Worm (Caenorhabditis elegans) whole organism, L2 larva: ENCODE measurements around the gene C25E10.4.

Source experiments
- C34F6.9 ChIP-seq: fragments of 150-350 bp; optimal IDR thresholded peaks from 2 replicates; lab custom pipeline; 2014; ENCODE audit warnings: missing biosample characterization, missing genetic modification characterization
- F13H6.1 ChIP-seq: sonication (generic microtip); optimal IDR thresholded peaks from 2 replicates; lab custom pipeline; 2016; ENCODE audit warnings: missing genetic modification characterization, missing compliant biosample characterization
- R02D3.7 ChIP-seq: fragments of 150-350 bp; optimal IDR thresholded peaks from 2 replicates; lab custom pipeline; 2014; ENCODE audit warnings: missing biosample characterization, missing genetic modification characterization
- Y55F3AM.14 ChIP-seq: fragments of 200-800 bp; sonication (Bioruptor generic); optimal IDR thresholded peaks from 2 replicates; lab custom pipeline; 2018; ENCODE audit warnings: mild to moderate bottlenecking, missing genetic modification characterization, missing compliant biosample characterization
- ZK546.5 ChIP-seq: sonication (generic microtip); optimal IDR thresholded peaks from 2 replicates; lab custom pipeline; 2017; ENCODE audit warnings: missing biosample characterization, missing genetic modification characterization
- alr-1 ChIP-seq: fragments of 150-350 bp; optimal IDR thresholded peaks from 2 replicates; lab custom pipeline; 2014; ENCODE audit warnings: missing biosample characterization, missing genetic modification characterization
- aly-2 ChIP-seq: fragments of 150-350 bp; optimal IDR thresholded peaks from 2 replicates; lab custom pipeline; 2014; ENCODE audit warnings: missing biosample characterization, missing genetic modification characterization
- ama-1 ChIP-seq: fragments of 150-350 bp; optimal IDR thresholded peaks from 2 replicates; lab custom pipeline; 2018; ENCODE audit warnings: inconsistent platforms
- blmp-1 ChIP-seq: sonication (generic microtip); optimal IDR thresholded peaks from 2 replicates; lab custom pipeline; 2017; ENCODE audit warnings: missing genetic modification characterization, mild to moderate bottlenecking, missing compliant biosample characterization, antibody characterized with exemption, moderate library complexity; ENCODE audit not compliant: insufficient read depth
- ceh-16 ChIP-seq: fragments of 150-350 bp; optimal IDR thresholded peaks from 2 replicates; lab custom pipeline; 2014; ENCODE audit warnings: missing biosample characterization, missing genetic modification characterization
- ceh-82 ChIP-seq: fragments of 150-350 bp; optimal IDR thresholded peaks from 2 replicates; lab custom pipeline; 2014; ENCODE audit warnings: missing biosample characterization, missing genetic modification characterization
- crh-2 ChIP-seq: sonication (generic microtip); optimal IDR thresholded peaks from 2 replicates; lab custom pipeline; 2017; ENCODE audit warnings: missing biosample characterization, missing genetic modification characterization
- egl-27 ChIP-seq: sonication (generic microtip); optimal IDR thresholded peaks from 3 replicates; lab custom pipeline; 2017; ENCODE audit warnings: missing biosample characterization, missing genetic modification reagents, missing genetic modification characterization
- elt-1 ChIP-seq: fragments of 150-350 bp; optimal IDR thresholded peaks from 2 replicates; lab custom pipeline; 2014; ENCODE audit warnings: missing biosample characterization, missing genetic modification characterization
- elt-3 ChIP-seq: sonication (generic microtip); optimal IDR thresholded peaks from 2 replicates; lab custom pipeline; 2017; ENCODE audit warnings: missing biosample characterization, missing genetic modification characterization
- fos-1 ChIP-seq: fragments of 150-350 bp; optimal IDR thresholded peaks from 2 replicates; lab custom pipeline; 2014; ENCODE audit warnings: missing biosample characterization, missing genetic modification characterization
- gmeb-1 ChIP-seq: fragments of 150-350 bp; optimal IDR thresholded peaks from 2 replicates; lab custom pipeline; 2014; ENCODE audit warnings: missing biosample characterization, missing genetic modification characterization
- lin-11 ChIP-seq: fragments of 150-350 bp; sonication (generic microtip); optimal IDR thresholded peaks from 2 replicates; lab custom pipeline; 2014; ENCODE audit warnings: missing biosample characterization, missing genetic modification characterization, inconsistent platforms, mixed read lengths
- lin-13 ChIP-seq: fragments of 150-350 bp; optimal IDR thresholded peaks from 2 replicates; lab custom pipeline; 2014; ENCODE audit warnings: missing biosample characterization, missing genetic modification reagents, missing genetic modification characterization
- lin-39 ChIP-seq: fragments of 150-350 bp; optimal IDR thresholded peaks from 2 replicates; lab custom pipeline; 2014; ENCODE audit warnings: missing biosample characterization, missing genetic modification reagents, missing genetic modification characterization
- lsy-2 ChIP-seq, 2 experiments: fragments of 150-350 bp in 1 of 2; sonication (generic microtip) in 1 of 2; optimal IDR thresholded peaks; 2 replicates each; lab custom pipeline; 2014 to 2017; ENCODE audit warnings: missing biosample characterization in 2 of 2, missing genetic modification characterization in 2 of 2
- mab-5 ChIP-seq: fragments of 150-350 bp; optimal IDR thresholded peaks from 2 replicates; lab custom pipeline; 2014; ENCODE audit warnings: missing biosample characterization, missing genetic modification characterization
- mbf-1 ChIP-seq: sonication (generic microtip); optimal IDR thresholded peaks from 2 replicates; lab custom pipeline; 2017; ENCODE audit warnings: missing biosample characterization, missing genetic modification characterization
- mdl-1 ChIP-seq, 2 experiments: fragments of 150-350 bp in 1 of 2; sonication (generic microtip) in 1 of 2; optimal IDR thresholded peaks; 2 replicates each; lab custom pipeline; 2017; ENCODE audit warnings: missing biosample characterization in 2 of 2, missing genetic modification characterization in 2 of 2
- nhr-10 ChIP-seq: sonication (generic microtip); optimal IDR thresholded peaks from 2 replicates; lab custom pipeline; 2017; ENCODE audit warnings: missing biosample characterization, missing genetic modification characterization
- nhr-11 ChIP-seq: fragments of 150-350 bp; optimal IDR thresholded peaks from 2 replicates; lab custom pipeline; 2014; ENCODE audit warnings: missing biosample characterization, missing genetic modification characterization
- nhr-21 ChIP-seq: fragments of 150-350 bp; optimal IDR thresholded peaks from 2 replicates; lab custom pipeline; 2014; ENCODE audit warnings: missing biosample characterization, missing genetic modification characterization
- nhr-23 ChIP-seq: fragments of 150-350 bp; optimal IDR thresholded peaks from 2 replicates; lab custom pipeline; 2014; ENCODE audit warnings: missing biosample characterization, missing genetic modification reagents, missing genetic modification characterization
- nhr-237 ChIP-seq: fragments of 150-350 bp; optimal IDR thresholded peaks from 2 replicates; lab custom pipeline; 2014; ENCODE audit warnings: missing biosample characterization, missing genetic modification characterization
- nhr-25 ChIP-seq: fragments of 150-350 bp; sonication (generic microtip); optimal IDR thresholded peaks from 3 replicates; lab custom pipeline; 2014; ENCODE audit warnings: missing biosample characterization, missing genetic modification characterization
- nhr-6 ChIP-seq: fragments of 150-350 bp; optimal IDR thresholded peaks from 2 replicates; lab custom pipeline; 2014; ENCODE audit warnings: missing biosample characterization, missing genetic modification characterization
- nhr-77 ChIP-seq: fragments of 150-350 bp; optimal IDR thresholded peaks from 2 replicates; lab custom pipeline; 2014; ENCODE audit warnings: missing biosample characterization, missing genetic modification characterization
- peb-1 ChIP-seq: fragments of 150-350 bp; optimal IDR thresholded peaks from 2 replicates; lab custom pipeline; 2014; ENCODE audit warnings: missing biosample characterization, missing genetic modification characterization
- skn-1 ChIP-seq: sonication (generic microtip); optimal IDR thresholded peaks from 2 replicates; lab custom pipeline; 2017; ENCODE audit warnings: missing biosample characterization, missing genetic modification characterization
- sma-3 ChIP-seq: sonication (generic microtip); optimal IDR thresholded peaks from 2 replicates; lab custom pipeline; 2016; ENCODE audit warnings: missing genetic modification reagents, missing genetic modification characterization, missing compliant biosample characterization
- sma-9 ChIP-seq, 2 experiments: fragments of 150-350 bp in 1 of 2; sonication (generic microtip) in 1 of 2; optimal IDR thresholded peaks; 2 replicates each; lab custom pipeline; 2014 to 2016; ENCODE audit warnings: missing genetic modification characterization in 2 of 2, mild to moderate bottlenecking in 1 of 2, missing biosample characterization in 1 of 2, missing compliant biosample characterization in 1 of 2, missing genetic modification reagents in 1 of 2, moderate library complexity in 1 of 2
- snpc-4 ChIP-seq: fragments of 150-350 bp; optimal IDR thresholded peaks from 2 replicates; lab custom pipeline; 2014; ENCODE audit warnings: missing biosample characterization, missing genetic modification characterization
- unc-39 ChIP-seq: fragments of 150-350 bp; optimal IDR thresholded peaks from 2 replicates; lab custom pipeline; 2014; ENCODE audit warnings: missing biosample characterization, missing genetic modification characterization
- unc-55 ChIP-seq: fragments of 150-350 bp; sonication (generic microtip); optimal IDR thresholded peaks from 3 replicates; lab custom pipeline; 2014; ENCODE audit warnings: missing biosample characterization, missing genetic modification reagents, missing genetic modification characterization
- unc-62 ChIP-seq: fragments of 150-350 bp; optimal IDR thresholded peaks from 2 replicates; lab custom pipeline; 2014; ENCODE audit warnings: missing biosample characterization, missing genetic modification reagents, missing genetic modification characterization
- ztf-1 ChIP-seq: fragments of 200-800 bp; sonication (Bioruptor generic); conservative IDR thresholded peaks from 2 replicates; pipeline ENCODE4 v1.3.6; 2022; ENCODE audit warnings: missing genetic modification characterization, missing compliant biosample characterization
- ztf-11 ChIP-seq: sonication (generic microtip); optimal IDR thresholded peaks from 2 replicates; lab custom pipeline; 2017; ENCODE audit warnings: missing biosample characterization, missing genetic modification characterization
- ztf-4 ChIP-seq: fragments of 150-350 bp; optimal IDR thresholded peaks from 2 replicates; lab custom pipeline; 2014; ENCODE audit warnings: missing biosample characterization, missing genetic modification characterization

The C25E10.4 gene

DNA sequence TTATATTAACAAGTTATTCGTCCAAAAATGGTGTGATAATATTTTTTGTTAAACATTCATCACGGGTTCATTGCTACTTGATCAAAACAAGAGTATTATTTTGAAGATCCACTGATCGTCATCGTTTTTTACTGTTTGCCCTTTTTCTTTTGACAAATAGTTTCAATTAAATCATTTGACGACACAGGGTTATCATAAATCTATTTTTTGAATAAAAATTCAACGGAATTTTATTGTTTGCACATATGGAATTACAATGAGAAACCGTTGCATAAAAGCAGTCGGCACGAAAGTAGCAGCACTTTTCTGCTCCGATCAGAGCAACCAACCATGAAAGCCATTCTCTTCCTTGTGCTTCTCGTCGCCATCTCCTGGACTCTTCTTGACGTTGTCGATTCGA lies 34.3 kb downstream of the C25E10.4 start, which contains the start of gene fip-2:
Gene fip-2 (plus strand): TSS at position 301 of the 400 bp plus-strand sequence.
- TF ChIP-seq egl-27 (tag; lab: Kevin White, UChicago) (no peak), mdl-1 (tag; optimal IDR thresholded peaks at IDR 0.05; lab: Kevin White, UChicago) (no peak), sma-3 (GFP tag; lab: Kevin White, UChicago) (no peak), F13H6.1 (tag; lab: Kevin White, UChicago) (no peak)

DNA sequence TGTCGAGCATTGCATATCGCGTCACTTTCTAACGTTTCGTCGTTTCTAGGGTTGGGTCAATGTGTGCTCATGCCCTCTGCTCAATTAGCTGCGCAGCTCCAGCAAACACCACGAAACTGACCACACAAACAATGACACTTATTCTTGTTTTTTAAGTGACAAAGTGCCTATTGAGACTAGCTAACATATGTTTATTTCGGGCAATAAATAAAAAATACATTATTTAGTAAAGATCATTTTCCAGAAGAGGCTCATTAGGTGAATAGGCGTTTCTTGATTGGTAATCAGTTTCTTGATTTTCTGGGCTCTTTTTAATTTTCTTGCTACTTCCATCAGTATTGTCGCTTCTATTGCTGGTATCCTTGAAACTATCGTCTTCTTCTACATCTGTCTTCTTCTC lies 36.3 kb downstream of the C25E10.4 start, which contains the start of gene T27E4.5:
Gene T27E4.5 (minus strand): TSS at position 101 of the 400 bp plus-strand sequence.
- TF ChIP-seq ama-1 (lab: Kevin White, UChicago) = no peak
- TF ChIP-seq unc-39 = no peak
- TF ChIP-seq nhr-77 (tag; lab: Kevin White, UChicago) = no peak
- TF ChIP-seq alr-1 (tag; lab: Kevin White, UChicago) = no peak
- no peak for TF ChIP-seq blmp-1 (tag; lab: Kevin White, UChicago)
- TF ChIP-seq Y55F3AM.14 (GFP tag; lab: Kevin White, UChicago) = no peak
- TF ChIP-seq egl-27 (tag; lab: Kevin White, UChicago) = no peak
- TF ChIP-seq ZK546.5 (tag; lab: Kevin White, UChicago) = no peak
- TF ChIP-seq F13H6.1 (tag; lab: Kevin White, UChicago) = no peak
- no peak for TF ChIP-seq nhr-10

- TF ChIP-seq sma-9 (GFP tag; optimal IDR thresholded peaks at IDR 0.05; lab: Kevin White, UChicago) (peak; percentile 2), sma-9 (tag; optimal IDR thresholded peaks at IDR 0.05; lab: Kevin White, UChicago) (no peak), fos-1 (tag; lab: Kevin White, UChicago) (no peak), F13H6.1 (tag; lab: Kevin White, UChicago) (peak; percentile 27), mbf-1 (tag; lab: Kevin White, UChicago) (no peak)
Measured at ce11 chrV:9073322-9074038, 40.1 kb downstream of the C25E10.4 start, which contains the start of gene oac-50. Gene oac-50 (minus strand): TSS chrV:9073540.

DNA sequence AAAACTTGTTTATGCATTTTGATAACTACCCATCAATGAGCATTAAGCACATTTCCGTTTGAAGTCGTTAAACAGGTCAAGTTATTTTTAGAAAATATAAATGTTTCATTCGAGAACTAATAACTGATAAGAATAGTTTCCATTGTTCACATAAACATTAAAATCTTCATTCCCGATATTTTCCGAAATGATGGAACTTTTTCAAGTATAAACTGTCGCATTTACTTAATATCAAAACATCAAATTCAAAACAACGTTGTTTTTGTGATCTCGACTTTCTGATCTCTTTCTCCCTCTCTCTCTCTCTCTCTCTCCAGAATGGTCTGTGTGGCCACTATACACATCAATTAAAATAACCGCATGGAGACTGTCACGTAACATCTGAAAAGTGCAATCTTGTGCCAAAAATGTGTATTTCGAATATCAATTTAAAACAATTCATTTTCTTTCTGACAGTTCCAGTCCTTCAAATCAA lies 41.0 kb downstream of the C25E10.4 start:
- TF ChIP-seq unc-62 (no peak), nhr-11 (no peak), ceh-82 (tag; lab: Kevin White, UChicago) (no peak), blmp-1 (tag; lab: Kevin White, UChicago) (peak; percentile 7), nhr-21 (tag; lab: Kevin White, UChicago) (peak; percentile 13), nhr-10 (no peak), mbf-1 (tag; lab: Kevin White, UChicago) (no peak), ztf-1 (no peak), elt-3 (tag; lab: Kevin White, UChicago) (no peak), mdl-1 (tag; optimal IDR thresholded peaks at IDR 0.05; lab: Kevin White, UChicago) (peak in 1 of 2 experiments; percentile 6), ztf-4 (tag; lab: Kevin White, UChicago) (peak; percentile 19), skn-1 (no peak), lin-11 (no peak), snpc-4 (tag; lab: Kevin White, UChicago) (no peak), lin-39 (tag; lab: Kevin White, UChicago) (no peak), C34F6.9 (tag; lab: Kevin White, UChicago) (no peak), alr-1 (tag; lab: Kevin White, UChicago) (no peak), nhr-23 (tag; lab: Kevin White, UChicago) (no peak), nhr-237 (tag; lab: Kevin White, UChicago) (no peak), mab-5 (no peak), ZK546.5 (tag; lab: Kevin White, UChicago) (no peak), fos-1 (tag; lab: Kevin White, UChicago) (no peak), unc-39 (no peak), R02D3.7 (no peak), sma-3 (GFP tag; lab: Kevin White, UChicago) (peak; percentile 46), aly-2 (no peak), ztf-11 (tag; lab: Kevin White, UChicago) (no peak), elt-1 (tag; lab: Kevin White, UChicago) (no peak), gmeb-1 (tag; lab: Kevin White, UChicago) (no peak), lsy-2 (tag; optimal IDR thresholded peaks at IDR 0.05; lab: Kevin White, UChicago) (peak in 1 of 2 experiments; percentile 37), ceh-16 (tag; lab: Kevin White, UChicago) (no peak), nhr-6 (tag; lab: Kevin White, UChicago) (peak; percentile 36), sma-9 (GFP tag; optimal IDR thresholded peaks at IDR 0.05; lab: Kevin White, UChicago) (peak; percentile 35), sma-9 (tag; optimal IDR thresholded peaks at IDR 0.05; lab: Kevin White, UChicago) (no peak), Y55F3AM.14 (GFP tag; lab: Kevin White, UChicago) (no peak), lin-13 (GFP tag; lab: Kevin White, UChicago) (no peak), crh-2 (peak; percentile 38), ama-1 (lab: Kevin White, UChicago) (peak; percentile 73), unc-55 (GFP tag; lab: Kevin White, UChicago) (no peak), nhr-25 (tag; lab: Kevin White, UChicago) (peak; percentile 0), F13H6.1 (tag; lab: Kevin White, UChicago) (no peak), peb-1 (tag; lab: Kevin White, UChicago) (no peak)
